Worm (Caenorhabditis elegans): Measurements from ENCODE around the gene mltn-1.

DNA sequence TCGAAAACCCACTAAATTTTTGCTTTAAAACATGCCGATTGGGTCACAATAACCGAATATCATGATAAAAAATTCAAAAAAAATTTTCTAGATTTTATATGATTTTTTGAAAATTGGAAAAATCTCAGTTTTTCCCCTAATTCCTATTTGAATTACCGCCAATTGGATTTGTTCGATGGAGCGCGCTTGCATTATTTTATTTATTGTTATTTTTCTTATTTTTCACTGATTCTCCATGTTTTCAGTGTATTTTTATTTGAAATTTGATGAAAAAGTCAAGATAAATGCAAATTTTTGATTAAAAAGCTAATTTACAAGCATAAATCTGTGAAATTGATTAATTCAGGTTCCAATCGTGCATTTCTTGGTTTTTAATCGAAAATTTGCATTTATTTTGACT, 43.1 kb upstream of the mltn-1 start:
- TF ChIP-seq nhr-6 (tag; optimal IDR thresholded peaks at IDR 0.05) (no peak), lsy-2 (tag; optimal IDR thresholded peaks at IDR 0.05) (no peak), lin-39 (tag; optimal IDR thresholded peaks at IDR 0.05) (no peak), mdl-1 (tag; optimal IDR thresholded peaks at IDR 0.05) (no peak), blmp-1 (tag; optimal IDR thresholded peaks at IDR 0.05; ENCODE audit: insufficient read depth) (no peak), nhr-12 (tag; optimal IDR thresholded peaks at IDR 0.05) (no peak), fos-1 (tag; optimal IDR thresholded peaks at IDR 0.05) (no peak), ZK546.5 (tag; optimal IDR thresholded peaks at IDR 0.05) (no peak), sma-3 (GFP tag; optimal IDR thresholded peaks at IDR 0.05) (no peak), ztf-11 (tag; optimal IDR thresholded peaks at IDR 0.05) (no peak), mab-5 (tag; optimal IDR thresholded peaks at IDR 0.05) (no peak), zag-1 (tag; optimal IDR thresholded peaks at IDR 0.05) (no peak), unc-39 (tag; optimal IDR thresholded peaks at IDR 0.05) (no peak)
